Worm (Caenorhabditis elegans) whole organism, L1 larva: ENCODE results near the gene srbc-37.

Source experiments
- elt-3 ChIP-seq, 6 experiments: fragments of 150-350 bp in 1 of 6; sonication (generic microtip); optimal IDR thresholded peaks; 2 replicates each; lab custom pipeline; 2017 to 2018; ENCODE audit warnings: missing biosample characterization in 6 of 6, missing genetic modification characterization in 6 of 6, inconsistent platforms in 1 of 6
- hpl-2 ChIP-seq: fragments of 150-350 bp; optimal IDR thresholded peaks from 2 replicates; lab custom pipeline; 2014; ENCODE audit warnings: missing biosample characterization, missing genetic modification reagents, missing genetic modification characterization
- nhr-28 ChIP-seq: fragments of 150-350 bp; optimal IDR thresholded peaks from 2 replicates; lab custom pipeline; 2014; ENCODE audit warnings: missing biosample characterization, missing genetic modification characterization
- sox-4 ChIP-seq: sonication (generic microtip); optimal IDR thresholded peaks from 2 replicates; lab custom pipeline; 2016; ENCODE audit warnings: missing genetic modification characterization, missing compliant biosample characterization

DNA sequence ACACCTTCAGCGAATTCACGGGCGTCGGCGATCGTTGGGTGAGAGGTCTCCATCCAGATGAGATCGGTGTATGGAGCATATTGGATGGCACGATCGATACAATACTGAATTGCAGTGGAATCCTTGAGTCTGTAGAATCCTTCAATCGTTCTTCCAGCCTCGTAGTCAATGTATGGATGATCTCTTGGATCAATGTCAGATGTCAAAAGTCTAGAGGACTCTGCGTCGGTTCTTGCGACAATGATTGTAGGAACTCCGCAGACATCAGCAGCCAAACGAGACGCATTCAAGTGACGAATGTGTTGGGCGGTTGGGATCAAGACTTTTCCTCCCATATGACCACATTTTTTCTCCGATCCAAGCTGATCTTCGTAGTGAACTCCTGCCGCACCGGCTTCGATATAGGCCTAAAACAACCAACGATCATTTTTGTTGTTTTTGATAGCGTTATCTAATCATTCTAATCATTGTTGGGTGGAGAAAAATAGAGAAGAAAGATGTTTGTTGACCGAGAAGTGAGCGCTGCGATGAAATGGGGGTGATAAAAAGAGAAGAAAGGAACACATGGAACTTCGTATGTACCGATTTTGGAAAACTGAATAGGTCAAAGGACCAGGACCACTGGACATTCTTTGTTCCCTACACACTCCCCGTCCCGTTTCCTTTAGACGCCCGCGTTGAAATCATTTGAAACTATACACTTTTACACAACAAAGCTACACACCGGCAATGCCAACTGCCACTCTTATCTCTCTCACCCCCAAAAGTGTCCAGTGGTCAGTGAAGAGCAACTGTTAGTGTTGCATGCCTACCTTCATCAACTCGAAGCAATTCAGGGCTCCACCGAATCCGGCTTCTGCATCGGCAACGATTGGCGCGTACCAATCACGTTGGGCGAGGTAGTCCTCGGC is 24.5 kb downstream of the srbc-37 start:
- TF ChIP-seq elt-3 (tag; optimal IDR thresholded peaks at IDR 0.05; lab: Kevin White, UChicago) (peak in 4 of 6 experiments; percentile 14 to 71 (median 27)), nhr-28 (tag; lab: Kevin White, UChicago) (no peak), sox-4 (no peak), hpl-2 (GFP tag; lab: Kevin White, UChicago) (no peak)
